Worm (Caenorhabditis elegans): ENCODE measurements around the gene sav-1.

DNA sequence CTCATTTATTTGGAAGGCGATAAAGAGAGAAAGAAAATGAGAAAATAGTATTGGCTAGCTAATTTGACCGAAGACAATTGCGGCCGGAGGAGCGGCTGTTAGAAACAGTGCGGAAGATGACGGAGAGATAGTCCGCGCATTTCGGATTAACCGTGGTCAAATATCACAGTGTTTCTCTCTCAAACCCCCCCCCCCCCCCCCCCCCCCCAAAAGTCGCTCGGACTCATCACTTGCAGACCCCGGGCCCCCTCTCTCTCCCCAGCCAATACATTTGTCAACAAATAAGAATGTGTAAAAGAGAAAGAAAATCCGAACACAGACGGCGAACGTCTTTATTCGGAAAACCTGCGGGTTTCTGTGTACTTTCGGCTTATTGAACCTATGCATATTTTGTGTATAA lies 14.8 kb upstream of the sav-1 start:
- TF ChIP-seq mab-5 (tag; optimal IDR thresholded peaks at IDR 0.05) (no peak), lsy-2 (tag; optimal IDR thresholded peaks at IDR 0.05) (no peak), hlh-1 (tag; optimal IDR thresholded peaks at IDR 0.05) (no peak), pha-4 (tag; optimal IDR thresholded peaks at IDR 0.05) (no peak), snpc-4 (tag; optimal IDR thresholded peaks at IDR 0.05) (no peak), blmp-1 (tag; optimal IDR thresholded peaks at IDR 0.05) (no peak), ces-1 (GFP tag; optimal IDR thresholded peaks at IDR 0.05) (no peak), mep-1 (tag; optimal IDR thresholded peaks at IDR 0.05) (no peak), unc-39 (tag; optimal IDR thresholded peaks at IDR 0.05) (no peak), nhr-28 (tag; optimal IDR thresholded peaks at IDR 0.05) (no peak), elt-3 (tag; optimal IDR thresholded peaks at IDR 0.05) (no peak)
